Fruit fly (Drosophila melanogaster) whole organism, embryonic: ENCODE measurements around the gene Ctr1A.
A peak's percentile ranks its signal among the peaks of the same experiment; 100 is the strongest.

ENCODE experiments used
- Ada2b ChIP-seq: fragments of 200-800 bp; sonication (Bioruptor generic); IDR thresholded peaks from 2 replicates; pipeline ENCODE4 v1.3.6; 2022; ENCODE audit warnings: missing biosample characterization, missing genetic modification characterization
- BEAF-32 ChIP-seq: fragments of 200-800 bp; sonication (Bioruptor generic); optimal IDR thresholded peaks from 3 replicates; lab custom pipeline; 2017; ENCODE audit warnings: missing biosample characterization, missing genetic modification characterization, mild to moderate bottlenecking, moderate library complexity, missing genetic modification reagents
- C15 ChIP-seq: fragments of 200-800 bp; sonication (Bioruptor generic); IDR thresholded peaks from 3 replicates; pipeline ENCODE4 v1.3.6; 2022; ENCODE audit warnings: missing biosample characterization, missing genetic modification characterization
- CG10147 ChIP-seq: fragments of 200-800 bp; sonication (Bioruptor generic); optimal IDR thresholded peaks from 2 replicates; lab custom pipeline; 2019; ENCODE audit warnings: missing biosample characterization, mild to moderate bottlenecking, missing genetic modification characterization, moderate library complexity
- CG10654 ChIP-seq: fragments of 200-800 bp; sonication (Bioruptor generic); optimal IDR thresholded peaks from 2 replicates; lab custom pipeline; 2016; ENCODE audit warnings: missing biosample characterization, missing genetic modification characterization
- CG12104 ChIP-seq: fragments of 200-800 bp; sonication (Bioruptor generic); optimal IDR thresholded peaks from 3 replicates; lab custom pipeline; 2016; ENCODE audit warnings: missing biosample characterization, missing genetic modification characterization
- CG12659 ChIP-seq: fragments of 200-800 bp; sonication (Bioruptor generic); optimal IDR thresholded peaks from 3 replicates; lab custom pipeline; 2017; ENCODE audit warnings: mild to moderate bottlenecking, missing biosample characterization, missing genetic modification reagents, missing genetic modification characterization
- CG12942 ChIP-seq: fragments of 200-800 bp; sonication (Bioruptor generic); optimal IDR thresholded peaks from 3 replicates; lab custom pipeline; 2016; ENCODE audit warnings: missing biosample characterization, missing genetic modification characterization
- CG13287 ChIP-seq: fragments of 200-800 bp; sonication (Bioruptor generic); IDR thresholded peaks from 2 replicates; pipeline ENCODE4 v1.3.6; 2022; ENCODE audit warnings: missing biosample characterization, missing genetic modification characterization; ENCODE audit not compliant: partially characterized antibody
- CG13424 ChIP-seq: fragments of 200-800 bp; sonication (Bioruptor generic); optimal IDR thresholded peaks from 2 replicates; lab custom pipeline; 2019; ENCODE audit warnings: missing biosample characterization, mild to moderate bottlenecking, missing genetic modification characterization, moderate library complexity
- CG14441 ChIP-seq: fragments of 200-800 bp; sonication (Bioruptor generic); IDR thresholded peaks from 2 replicates; pipeline ENCODE4 v1.3.6; 2022; ENCODE audit warnings: missing biosample characterization, missing genetic modification characterization
- CG15269 ChIP-seq: fragments of 200-800 bp; sonication (Bioruptor generic); optimal IDR thresholded peaks from 2 replicates; lab custom pipeline; 2018; ENCODE audit warnings: missing biosample characterization, mild to moderate bottlenecking, missing genetic modification characterization, moderate library complexity
- CG15601 ChIP-seq: fragments of 200-800 bp; sonication (Bioruptor generic); optimal IDR thresholded peaks from 3 replicates; lab custom pipeline; 2019; ENCODE audit warnings: missing biosample characterization, mild to moderate bottlenecking, missing genetic modification characterization, moderate library complexity
- CG1602 ChIP-seq: fragments of 200-800 bp; sonication (Bioruptor generic); optimal IDR thresholded peaks from 3 replicates; lab custom pipeline; 2016; ENCODE audit warnings: missing biosample characterization, missing genetic modification characterization
- CG1603 ChIP-seq: fragments of 200-800 bp; sonication (Bioruptor generic); optimal IDR thresholded peaks from 2 replicates; lab custom pipeline; 2019; ENCODE audit warnings: missing biosample characterization, mild to moderate bottlenecking, missing genetic modification characterization, moderate library complexity
- CG16863 ChIP-seq: fragments of 200-800 bp; sonication (Bioruptor generic); optimal IDR thresholded peaks from 3 replicates; lab custom pipeline; 2016; ENCODE audit warnings: missing biosample characterization, missing genetic modification characterization
- CG17361 ChIP-seq: fragments of 200-800 bp; sonication (Bioruptor generic); IDR thresholded peaks from 3 replicates; pipeline ENCODE4 v1.3.6; 2022; ENCODE audit warnings: missing biosample characterization, missing genetic modification characterization
- CG18011 ChIP-seq: fragments of 200-800 bp; sonication (Bioruptor generic); optimal IDR thresholded peaks from 2 replicates; lab custom pipeline; 2017; ENCODE audit warnings: missing biosample characterization, missing genetic modification characterization, mild to moderate bottlenecking, moderate library complexity, missing genotype
- CG18599 ChIP-seq: fragments of 200-800 bp; sonication (Bioruptor generic); optimal IDR thresholded peaks from 3 replicates; lab custom pipeline; 2017; ENCODE audit warnings: missing biosample characterization, missing genetic modification characterization, mild to moderate bottlenecking, moderate library complexity, missing genetic modification reagents
- CG30403 ChIP-seq: fragments of 200-800 bp; sonication (Bioruptor generic); optimal IDR thresholded peaks from 3 replicates; lab custom pipeline; 2016; ENCODE audit warnings: missing biosample characterization, missing genetic modification characterization
- CG34422 ChIP-seq: fragments of 200-800 bp; sonication (Bioruptor generic); IDR thresholded peaks from 3 replicates; pipeline ENCODE4 v1.3.6; 2022; ENCODE audit warnings: missing biosample characterization, missing genetic modification characterization
- CG3838 ChIP-seq: fragments of 200-800 bp; sonication (Bioruptor generic); optimal IDR thresholded peaks from 3 replicates; lab custom pipeline; 2016; ENCODE audit warnings: missing biosample characterization, missing genetic modification characterization
- CG3995 ChIP-seq: fragments of 200-800 bp; sonication (Bioruptor generic); optimal IDR thresholded peaks from 3 replicates; lab custom pipeline; 2016; ENCODE audit warnings: missing biosample characterization, missing genetic modification characterization
- CG7556 ChIP-seq: fragments of 200-800 bp; sonication (Bioruptor generic); optimal IDR thresholded peaks from 2 replicates; lab custom pipeline; 2017; ENCODE audit warnings: missing biosample characterization, mild to moderate bottlenecking, missing genetic modification characterization
- CG8478 ChIP-seq: fragments of >200 bp; optimal IDR thresholded peaks from 2 replicates; lab custom pipeline; 2018
- CG9727 ChIP-seq: fragments of 200-800 bp; sonication (Bioruptor generic); optimal IDR thresholded peaks from 3 replicates; lab custom pipeline; 2017; ENCODE audit warnings: missing biosample characterization, mild to moderate bottlenecking, missing genetic modification characterization
- CG9932 ChIP-seq: fragments of 200-800 bp; sonication (Bioruptor generic); IDR thresholded peaks from 2 replicates; pipeline ENCODE4 v1.3.6; 2022; ENCODE audit warnings: missing biosample characterization, missing genetic modification characterization
- CrebB ChIP-seq: fragments of 200-800 bp; sonication (Bioruptor generic); optimal IDR thresholded peaks from 3 replicates; lab custom pipeline; 2018; ENCODE audit warnings: missing biosample characterization, mild to moderate bottlenecking, missing genetic modification characterization
- HLH4C ChIP-seq: fragments of 200-800 bp; sonication (Bioruptor generic); IDR thresholded peaks from 3 replicates; pipeline ENCODE4 v1.3.6; 2022; ENCODE audit warnings: missing biosample characterization, missing genetic modification characterization; ENCODE audit not compliant: partially characterized antibody
- Hsf ChIP-seq: fragments of 200-800 bp; sonication (Bioruptor generic); optimal IDR thresholded peaks from 3 replicates; lab custom pipeline; 2016; ENCODE audit warnings: missing biosample characterization, missing genetic modification characterization
- MBD-R2 ChIP-seq: fragments of 200-800 bp; sonication (Bioruptor generic); IDR thresholded peaks from 2 replicates; pipeline ENCODE4 v1.3.6; 2022; ENCODE audit warnings: missing biosample characterization, missing genetic modification characterization
- Nf-YA ChIP-seq: fragments of 200-800 bp; sonication (Bioruptor generic); IDR thresholded peaks from 2 replicates; pipeline ENCODE4 v1.3.6; 2022; ENCODE audit warnings: missing biosample characterization, missing genetic modification characterization
- Oli ChIP-seq: fragments of 200-800 bp; sonication (Bioruptor generic); optimal IDR thresholded peaks from 2 replicates; lab custom pipeline; 2018; ENCODE audit warnings: missing biosample characterization, mild to moderate bottlenecking, missing genetic modification characterization, moderate library complexity
- Pdp1 ChIP-seq, 2 experiments: fragments of 200-800 bp; sonication (Bioruptor generic); optimal IDR thresholded peaks; 3 replicates each; lab custom pipeline; 2016; ENCODE audit warnings: missing biosample characterization in 2 of 2, missing genetic modification characterization in 2 of 2, mild to moderate bottlenecking in 1 of 2, moderate library complexity in 1 of 2
- Rfx ChIP-seq: fragments of 200-800 bp; sonication (Bioruptor generic); IDR thresholded peaks from 2 replicates; pipeline ENCODE4 v1.3.6; 2022; ENCODE audit warnings: missing biosample characterization, missing genetic modification characterization
- Side ChIP-seq: fragments of 200-800 bp; sonication (Bioruptor generic); optimal IDR thresholded peaks from 2 replicates; lab custom pipeline; 2016; ENCODE audit warnings: missing biosample characterization, missing genetic modification characterization
- Trl ChIP-seq, 3 experiments: fragments of >200 bp in 2 of 3; fragments of 200-800 bp in 1 of 3; sonication (Bioruptor generic) in 1 of 3; optimal IDR thresholded peaks; 2 replicates in 1 of 3; 3 replicates in 2 of 3; lab custom pipeline; 2016 to 2017; ENCODE audit warnings: missing biosample characterization in 1 of 3, missing genetic modification characterization in 1 of 3
- amos ChIP-seq: fragments of 200-800 bp; sonication (Bioruptor generic); IDR thresholded peaks from 2 replicates; pipeline ENCODE4 v1.3.6; 2022; ENCODE audit warnings: missing biosample characterization, missing genetic modification characterization; ENCODE audit not compliant: partially characterized antibody
- bab2 ChIP-seq: fragments of 200-800 bp; sonication (Bioruptor generic); optimal IDR thresholded peaks from 2 replicates; lab custom pipeline; 2016; ENCODE audit warnings: missing biosample characterization, missing genetic modification characterization
- chn ChIP-seq: fragments of 200-800 bp; sonication (Bioruptor generic); optimal IDR thresholded peaks from 2 replicates; lab custom pipeline; 2016; ENCODE audit warnings: missing biosample characterization, missing genetic modification characterization
- crc ChIP-seq: fragments of 200-800 bp; sonication (Bioruptor generic); optimal IDR thresholded peaks from 2 replicates; lab custom pipeline; 2016; ENCODE audit warnings: missing biosample characterization, missing genetic modification characterization
- dpn ChIP-seq, 2 experiments: fragments of 200-800 bp; sonication (Bioruptor generic); optimal IDR thresholded peaks; 3 replicates each; lab custom pipeline; 2016; ENCODE audit warnings: missing biosample characterization in 2 of 2, missing genetic modification characterization in 2 of 2
- fru ChIP-seq: fragments of >200 bp; optimal IDR thresholded peaks from 2 replicates; lab custom pipeline; 2017
- gfzf ChIP-seq: fragments of 200-800 bp; sonication (Bioruptor generic); optimal IDR thresholded peaks from 2 replicates; lab custom pipeline; 2016; ENCODE audit warnings: missing biosample characterization, mild to moderate bottlenecking, missing genetic modification characterization, moderate library complexity
- gro ChIP-seq: fragments of 200-800 bp; sonication (Bioruptor generic); optimal IDR thresholded peaks from 2 replicates; lab custom pipeline; 2016; ENCODE audit warnings: missing biosample characterization, missing genetic modification characterization
- lilli ChIP-seq: fragments of 200-800 bp; sonication (Bioruptor generic); optimal IDR thresholded peaks from 3 replicates; lab custom pipeline; 2016; ENCODE audit warnings: missing biosample characterization, missing genetic modification characterization
- rib ChIP-seq: fragments of 200-800 bp; sonication (Bioruptor generic); IDR thresholded peaks from 2 replicates; pipeline ENCODE4 v1.3.6; 2022; ENCODE audit warnings: missing biosample characterization, missing genetic modification characterization
- salm ChIP-seq: fragments of 200-800 bp; sonication (Bioruptor generic); optimal IDR thresholded peaks from 2 replicates; lab custom pipeline; 2018; ENCODE audit warnings: missing biosample characterization, mild to moderate bottlenecking, missing genetic modification characterization
- stwl ChIP-seq: fragments of 200-800 bp; sonication (Bioruptor generic); optimal IDR thresholded peaks from 3 replicates; lab custom pipeline; 2018; ENCODE audit warnings: missing biosample characterization, mild to moderate bottlenecking, missing genetic modification characterization, moderate library complexity
- tna ChIP-seq: fragments of 200-800 bp; sonication (Bioruptor generic); IDR thresholded peaks from 2 replicates; pipeline ENCODE4 v1.3.6; 2022; ENCODE audit warnings: missing biosample characterization, missing genetic modification characterization; ENCODE audit not compliant: partially characterized antibody
- vvl ChIP-seq: fragments of 200-800 bp; sonication (Bioruptor generic); IDR thresholded peaks from 2 replicates; pipeline ENCODE4 v1.3.6; 2022; ENCODE audit warnings: missing biosample characterization, missing genetic modification characterization

Gene Ctr1A

dm6 chrX:6694979-6695388 lies 33.5 kb downstream of the Ctr1A start, which contains the start of gene CG14442 (continued):
- TF ChIP-seq Ada2b (GFP tag; lab: Robert Waterston, UW) (no peak), CG13424 (peak; percentile 51), CG12659 (GFP tag; lab: Kevin White, UChicago) (peak; percentile 64), CG1603 (tag; lab: Kevin White, UChicago) (peak; percentile 66), Oli (tag; lab: Kevin White, UChicago) (peak; percentile 25), dpn (GFP tag; optimal IDR thresholded peaks at IDR 0.05; lab: Kevin White, UChicago) (peak; percentile 33 to 50), C15 (no peak), CG8478 (lab: Kevin White, UChicago) (no peak), MBD-R2 (GFP tag; lab: Robert Waterston, UW) (peak; percentile 8; the same call in 1 of the 2 replicates), Hsf (GFP tag; lab: Kevin White, UChicago) (peak; percentile 46), gfzf (peak; percentile 58), CrebB (tag; lab: Kevin White, UChicago) (no peak), HLH4C (GFP tag; lab: Robert Waterston, UW) (peak; percentile 94), CG14441 (GFP tag; lab: Robert Waterston, UW) (peak; percentile 70), lilli (GFP tag; lab: Kevin White, UChicago) (peak; percentile 71), CG15601 (tag; lab: Kevin White, UChicago) (peak; percentile 33), Side (GFP tag; lab: Kevin White, UChicago) (peak; percentile 22), CG12104 (GFP tag; lab: Kevin White, UChicago) (peak; percentile 16), chn (GFP tag; lab: Kevin White, UChicago) (no peak), Trl (optimal IDR thresholded peaks at IDR 0.05; lab: Kevin White, UChicago) (no peak), Trl (GFP tag; optimal IDR thresholded peaks at IDR 0.05; lab: Kevin White, UChicago) (peak; percentile 0), Nf-YA (GFP tag; lab: Robert Waterston, UW) (no peak), CG13287 (GFP tag; lab: Robert Waterston, UW) (peak; percentile 91), CG9727 (peak; percentile 2), rib (GFP tag; lab: Robert Waterston, UW) (no peak), CG18599 (peak; percentile 31), CG15269 (tag; lab: Kevin White, UChicago) (peak; percentile 36), bab2 (peak; percentile 9), Pdp1 (GFP tag; optimal IDR thresholded peaks at IDR 0.05; lab: Kevin White, UChicago) (peak; percentile 33 to 89), salm (peak; percentile 21), CG10654 (peak; percentile 11), BEAF-32 (peak; percentile 94), CG3995 (GFP tag; lab: Kevin White, UChicago) (peak; percentile 45), amos (GFP tag; lab: Robert Waterston, UW) (peak; percentile 94), Rfx (GFP tag; lab: Robert Waterston, UW) (peak; percentile 51), vvl (GFP tag; lab: Robert Waterston, UW) (0 out of 2 replicates have a peak, but pooled peaks have one; percentile 20), CG16863 (peak; percentile 18), stwl (peak; percentile 98), crc (GFP tag; lab: Kevin White, UChicago) (peak; percentile 4), CG7556 (GFP tag; lab: Kevin White, UChicago) (peak; percentile 12), CG12942 (GFP tag; lab: Kevin White, UChicago) (peak; percentile 9), CG34422 (GFP tag; lab: Robert Waterston, UW) (no peak), fru (no peak), CG1602 (GFP tag; lab: Kevin White, UChicago) (peak; percentile 22), tna (GFP tag; lab: Robert Waterston, UW) (peak; percentile 84), CG30403 (GFP tag; lab: Kevin White, UChicago) (peak; percentile 64), CG18011 (GFP tag; lab: Kevin White, UChicago) (peak; percentile 9), CG10147 (GFP tag; lab: Kevin White, UChicago) (peak; percentile 2), CG17361 (peak; percentile 45; the same call in 1 of the 3 replicates), CG9932 (GFP tag; lab: Robert Waterston, UW) (peak; percentile 72), CG3838 (GFP tag; lab: Kevin White, UChicago) (peak; percentile 4), gro (GFP tag; lab: Kevin White, UChicago) (peak; percentile 35)
